Fruit fly (Drosophila melanogaster) whole organism, embryonic: ENCODE data around the gene arx.
A peak's percentile ranks its signal among the peaks of the same experiment; 100 is the strongest.

ENCODE experiments used
- B-H2 ChIP-seq: fragments of 200-800 bp; sonication (Bioruptor generic); optimal IDR thresholded peaks from 2 replicates; lab custom pipeline; 2018; ENCODE audit warnings: missing biosample characterization, mild to moderate bottlenecking, missing genetic modification characterization
- Bgb ChIP-seq: fragments of 200-800 bp; sonication (Bioruptor generic); IDR thresholded peaks from 2 replicates; pipeline ENCODE4 v1.3.6; 2022; ENCODE audit warnings: missing biosample characterization, missing genetic modification characterization; ENCODE audit not compliant: partially characterized antibody
- BtbVII ChIP-seq: fragments of 200-800 bp; sonication (Bioruptor generic); optimal IDR thresholded peaks from 3 replicates; lab custom pipeline; 2017; ENCODE audit warnings: missing biosample characterization, mild to moderate bottlenecking, missing genetic modification characterization
- CG10565 ChIP-seq: fragments of 200-800 bp; sonication (Bioruptor generic); optimal IDR thresholded peaks from 3 replicates; lab custom pipeline; 2016; ENCODE audit warnings: missing biosample characterization, mild to moderate bottlenecking, missing genetic modification characterization
- CG11085 ChIP-seq: fragments of 200-800 bp; sonication (Bioruptor generic); IDR thresholded peaks from 2 replicates; pipeline ENCODE4 v1.3.6; 2022; ENCODE audit warnings: missing biosample characterization, missing genetic modification characterization
- CG11560 ChIP-seq: fragments of 200-800 bp; sonication (Bioruptor generic); IDR thresholded peaks from 3 replicates; pipeline ENCODE4 v1.3.6; 2022; ENCODE audit warnings: missing biosample characterization, missing genetic modification characterization
- CG12219 ChIP-seq: fragments of 200-800 bp; sonication (Bioruptor generic); optimal IDR thresholded peaks from 3 replicates; lab custom pipeline; 2018; ENCODE audit warnings: missing biosample characterization, mild to moderate bottlenecking, missing genetic modification characterization
- CG16815 ChIP-seq: fragments of 200-800 bp; sonication (Bioruptor generic); optimal IDR thresholded peaks from 3 replicates; lab custom pipeline; 2017; ENCODE audit warnings: missing biosample characterization, mild to moderate bottlenecking, missing genetic modification characterization
- CG18476 ChIP-seq: fragments of 200-800 bp; sonication (Bioruptor generic); optimal IDR thresholded peaks from 2 replicates; lab custom pipeline; 2016; ENCODE audit warnings: missing biosample characterization, mild to moderate bottlenecking, missing genetic modification characterization
- CG3065 ChIP-seq: fragments of 200-800 bp; sonication (Bioruptor generic); optimal IDR thresholded peaks from 2 replicates; lab custom pipeline; 2016; ENCODE audit warnings: missing biosample characterization, missing genetic modification characterization
- CG34224 ChIP-seq: fragments of 200-800 bp; sonication (Bioruptor generic); IDR thresholded peaks from 3 replicates; pipeline ENCODE4 v1.3.6; 2022; ENCODE audit warnings: missing biosample characterization, missing genetic modification characterization; ENCODE audit not compliant: partially characterized antibody
- CG34376 ChIP-seq: fragments of 200-800 bp; sonication (Bioruptor generic); optimal IDR thresholded peaks from 2 replicates; lab custom pipeline; 2018; ENCODE audit warnings: missing biosample characterization, mild to moderate bottlenecking, missing genetic modification characterization
- CG4328 ChIP-seq: fragments of 200-800 bp; sonication (Bioruptor generic); optimal IDR thresholded peaks from 3 replicates; lab custom pipeline; 2017; ENCODE audit warnings: missing biosample characterization, missing genetic modification reagents, missing genetic modification characterization
- CG4730 ChIP-seq: fragments of 200-800 bp; sonication (Bioruptor generic); IDR thresholded peaks from 2 replicates; pipeline ENCODE4 v1.3.6; 2022; ENCODE audit warnings: missing biosample characterization, missing genetic modification characterization
- CG8359 ChIP-seq: fragments of 200-800 bp; sonication (Bioruptor generic); optimal IDR thresholded peaks from 2 replicates; lab custom pipeline; 2017; ENCODE audit warnings: missing biosample characterization, mild to moderate bottlenecking, missing genetic modification characterization, borderline replicate concordance
- CHES-1-like ChIP-seq: fragments of 200-800 bp; sonication (Bioruptor generic); optimal IDR thresholded peaks from 2 replicates; lab custom pipeline; 2016; ENCODE audit warnings: missing biosample characterization, missing genetic modification characterization
- HHEX ChIP-seq: fragments of 200-800 bp; sonication (Bioruptor generic); optimal IDR thresholded peaks from 3 replicates; lab custom pipeline; 2017; ENCODE audit warnings: missing biosample characterization, mild to moderate bottlenecking, missing genetic modification characterization, missing genetic modification reagents
- HmgD ChIP-seq: fragments of 200-800 bp; sonication (Bioruptor generic); optimal IDR thresholded peaks from 3 replicates; lab custom pipeline; 2016; ENCODE audit warnings: missing biosample characterization, missing genetic modification characterization
- Hr51 ChIP-seq, 2 experiments: fragments of 200-800 bp; sonication (Bioruptor generic); optimal IDR thresholded peaks; 2 replicates in 1 of 2; 3 replicates in 1 of 2; lab custom pipeline; 2016 to 2018; ENCODE audit warnings: missing biosample characterization in 2 of 2, missing genetic modification characterization in 2 of 2, mild to moderate bottlenecking in 1 of 2, moderate library complexity in 1 of 2
- Lim3 ChIP-seq: fragments of 200-800 bp; sonication (Bioruptor generic); IDR thresholded peaks from 2 replicates; pipeline ENCODE4 v1.3.6; 2022; ENCODE audit warnings: missing biosample characterization, missing genetic modification characterization
- Max ChIP-seq: fragments of 200-800 bp; sonication (Bioruptor generic); optimal IDR thresholded peaks from 2 replicates; lab custom pipeline; 2016; ENCODE audit warnings: missing biosample characterization, mild to moderate bottlenecking, missing genetic modification characterization
- Med ChIP-seq: fragments of 200-800 bp; sonication (Bioruptor generic); peaks from one replicate; lab custom pipeline; 2016; ENCODE audit warnings: missing biosample characterization, missing genetic modification characterization, mild to moderate bottlenecking, inconsistent platforms, moderate library complexity
- Meics ChIP-seq: fragments of 200-800 bp; sonication (Bioruptor generic); optimal IDR thresholded peaks from 2 replicates; lab custom pipeline; 2017; ENCODE audit warnings: missing biosample characterization, mild to moderate bottlenecking, missing genetic modification characterization
- Myb ChIP-seq: fragments of 200-800 bp; sonication (Bioruptor generic); optimal IDR thresholded peaks from 2 replicates; lab custom pipeline; 2016; ENCODE audit warnings: missing biosample characterization, missing genetic modification characterization
- Neu2 ChIP-seq: fragments of 200-800 bp; sonication (Bioruptor generic); optimal IDR thresholded peaks from 3 replicates; lab custom pipeline; 2016; ENCODE audit warnings: missing biosample characterization, missing genetic modification characterization, borderline replicate concordance
- Optix ChIP-seq: fragments of 200-800 bp; sonication (Bioruptor generic); IDR thresholded peaks from 3 replicates; pipeline ENCODE4 v1.3.6; 2022; ENCODE audit warnings: missing biosample characterization, missing genetic modification characterization
- Poxn ChIP-seq: fragments of 200-800 bp; sonication (Bioruptor generic); IDR thresholded peaks from 2 replicates; pipeline ENCODE4 v1.3.6; 2022; ENCODE audit warnings: missing biosample characterization, missing genetic modification characterization
- Sox102F ChIP-seq: fragments of 200-800 bp; sonication (Bioruptor generic); optimal IDR thresholded peaks from 2 replicates; lab custom pipeline; 2018; ENCODE audit warnings: missing biosample characterization, mild to moderate bottlenecking, missing genetic modification characterization, moderate library complexity
- ap ChIP-seq: fragments of 200-800 bp; sonication (Bioruptor generic); IDR thresholded peaks from 2 replicates; pipeline ENCODE4 v1.3.6; 2022; ENCODE audit warnings: missing biosample characterization, missing genetic modification characterization
- caup ChIP-seq: fragments of 200-800 bp; sonication (Bioruptor generic); optimal IDR thresholded peaks from 3 replicates; lab custom pipeline; 2017; ENCODE audit warnings: missing biosample characterization, mild to moderate bottlenecking, missing genetic modification characterization, moderate library complexity; ENCODE audit not compliant: severe bottlenecking
- cg ChIP-seq: fragments of 200-800 bp; sonication (Bioruptor generic); optimal IDR thresholded peaks from 3 replicates; lab custom pipeline; 2019; ENCODE audit warnings: missing biosample characterization, mild to moderate bottlenecking, missing genetic modification characterization, moderate library complexity
- chm ChIP-seq: fragments of 200-800 bp; sonication (Bioruptor generic); IDR thresholded peaks from 2 replicates; pipeline ENCODE4 v1.3.6; 2022; ENCODE audit warnings: missing biosample characterization, missing genetic modification characterization
- da ChIP-seq: fragments of 200-800 bp; sonication (Bioruptor generic); optimal IDR thresholded peaks from 2 replicates; lab custom pipeline; 2016; ENCODE audit warnings: missing biosample characterization, missing genetic modification characterization
- dan ChIP-seq: fragments of 200-800 bp; sonication (Bioruptor generic); IDR thresholded peaks from 2 replicates; pipeline ENCODE4 v1.3.6; 2022; ENCODE audit warnings: missing biosample characterization, missing genetic modification characterization
- dpn ChIP-seq, 2 experiments: fragments of 200-800 bp; sonication (Bioruptor generic); optimal IDR thresholded peaks; 3 replicates each; lab custom pipeline; 2016; ENCODE audit warnings: missing biosample characterization in 2 of 2, missing genetic modification characterization in 2 of 2
- ewg ChIP-seq: fragments of 200-800 bp; sonication (Bioruptor generic); optimal IDR thresholded peaks from 3 replicates; lab custom pipeline; 2017; ENCODE audit warnings: mild to moderate bottlenecking, missing biosample characterization, missing genetic modification reagents, missing genetic modification characterization
- ftz-f1 ChIP-seq: fragments of 200-800 bp; sonication (Bioruptor generic); optimal IDR thresholded peaks from 2 replicates; lab custom pipeline; 2016; ENCODE audit warnings: missing biosample characterization, missing genetic modification characterization
- gcm ChIP-seq: fragments of 200-800 bp; sonication (Bioruptor generic); optimal IDR thresholded peaks from 2 replicates; lab custom pipeline; 2019; ENCODE audit warnings: missing biosample characterization, mild to moderate bottlenecking, missing genetic modification characterization, moderate library complexity
- inv ChIP-seq: fragments of 200-800 bp; sonication (Bioruptor generic); IDR thresholded peaks from 2 replicates; pipeline ENCODE4 v1.3.6; 2022; ENCODE audit warnings: missing biosample characterization, missing genetic modification characterization; ENCODE audit not compliant: partially characterized antibody
- knrl ChIP-seq: fragments of 200-800 bp; sonication (Bioruptor generic); IDR thresholded peaks from 3 replicates; pipeline ENCODE4 v1.3.6; 2022; ENCODE audit warnings: missing biosample characterization, missing genetic modification characterization; ENCODE audit not compliant: partially characterized antibody
- nau ChIP-seq: fragments of 200-800 bp; sonication (Bioruptor generic); optimal IDR thresholded peaks from 3 replicates; lab custom pipeline; 2017; ENCODE audit warnings: missing biosample characterization, mild to moderate bottlenecking, missing genetic modification characterization, missing genetic modification reagents
- onecut ChIP-seq: fragments of 200-800 bp; sonication (Bioruptor generic); IDR thresholded peaks from 2 replicates; pipeline ENCODE4 v1.3.6; 2022; ENCODE audit warnings: missing biosample characterization, missing genetic modification characterization
- org-1 ChIP-seq: fragments of 200-800 bp; sonication (Bioruptor generic); optimal IDR thresholded peaks from 2 replicates; lab custom pipeline; 2017; ENCODE audit warnings: missing biosample characterization, missing genetic modification characterization
- ranshi ChIP-seq: fragments of 200-800 bp; sonication (Bioruptor generic); IDR thresholded peaks from 2 replicates; pipeline ENCODE4 v1.3.6; 2022; ENCODE audit warnings: missing biosample characterization, missing genetic modification characterization
- sd ChIP-seq: fragments of 200-800 bp; sonication (Bioruptor generic); optimal IDR thresholded peaks from 3 replicates; lab custom pipeline; 2018; ENCODE audit warnings: missing biosample characterization, mild to moderate bottlenecking, missing genetic modification characterization, moderate library complexity
- sens ChIP-seq: fragments of 200-800 bp; sonication (Bioruptor generic); peaks from one replicate; lab custom pipeline; 2016; ENCODE audit warnings: missing biosample characterization, missing genetic modification characterization
- sqz ChIP-seq: fragments of 200-800 bp; sonication (Bioruptor generic); optimal IDR thresholded peaks from 3 replicates; lab custom pipeline; 2018; ENCODE audit warnings: missing biosample characterization, mild to moderate bottlenecking, missing genetic modification characterization
- tio ChIP-seq: fragments of 200-800 bp; sonication (Bioruptor generic); optimal IDR thresholded peaks from 2 replicates; lab custom pipeline; 2017; ENCODE audit warnings: missing biosample characterization, missing genetic modification characterization, inconsistent platforms
- zf30C ChIP-seq: fragments of 200-800 bp; sonication (Bioruptor generic); optimal IDR thresholded peaks from 3 replicates; lab custom pipeline; 2018; ENCODE audit warnings: missing biosample characterization, mild to moderate bottlenecking, missing genetic modification characterization

Gene arx

dm6 chr3L:18869035-18869826, 32.1 kb downstream of the arx start, which contains the start of gene Grx1 (continued):
- TF ChIP-seq da: no peak
- no peak for TF ChIP-seq Neu2 (GFP tag; lab: Kevin White, UChicago)
- TF ChIP-seq CG3065: no peak
- no peak for TF ChIP-seq cg (GFP tag; lab: Kevin White, UChicago)
- TF ChIP-seq HmgD (GFP tag; lab: Kevin White, UChicago): no peak
- peak; percentile 21 for TF ChIP-seq Myb (GFP tag; lab: Kevin White, UChicago)
- TF ChIP-seq CG4730 (GFP tag; lab: Robert Waterston, UW): no peak
- TF ChIP-seq sqz (GFP tag; lab: Kevin White, UChicago): peak; percentile 29
- no peak for TF ChIP-seq CHES-1-like (GFP tag; lab: Kevin White, UChicago)
- TF ChIP-seq ap (GFP tag; lab: Robert Waterston, UW): no peak
- TF ChIP-seq caup: peak; percentile 47
- TF ChIP-seq Hr51 (GFP tag; optimal IDR thresholded peaks at IDR 0.05; lab: Kevin White, UChicago): peak; percentile 16 to 64
- no peak for TF ChIP-seq sd (tag; lab: Kevin White, UChicago)
- no peak for TF ChIP-seq ewg (GFP tag; lab: Kevin White, UChicago)
- TF ChIP-seq CG34224 (GFP tag; lab: Robert Waterston, UW): peak; percentile 7; the same call in 1 of the 3 replicates
- peak; percentile 70 for TF ChIP-seq Meics (GFP tag; lab: Kevin White, UChicago)
- TF ChIP-seq chm (GFP tag; lab: Robert Waterston, UW): no peak
- no peak for TF ChIP-seq nau (GFP tag; lab: Kevin White, UChicago)
- TF ChIP-seq HHEX: peak; percentile 36
- no peak for TF ChIP-seq CG11560 (tag; lab: Robert Waterston, UW)
- TF ChIP-seq Med: peak; percentile 83
- no peak for TF ChIP-seq Optix (GFP tag; lab: Robert Waterston, UW)
- TF ChIP-seq dan (GFP tag; lab: Robert Waterston, UW): no peak
- no peak for TF ChIP-seq Bgb
- TF ChIP-seq dpn (GFP tag; optimal IDR thresholded peaks at IDR 0.05; lab: Kevin White, UChicago): peak; percentile 49 to 59
- peak; percentile 33 for TF ChIP-seq CG12219
- TF ChIP-seq inv (GFP tag; lab: Robert Waterston, UW): no peak
- TF ChIP-seq ftz-f1 (GFP tag; lab: Kevin White, UChicago): peak; percentile 60
- TF ChIP-seq gcm (GFP tag; lab: Kevin White, UChicago): peak; percentile 55
- TF ChIP-seq Sox102F (GFP tag; lab: Kevin White, UChicago): peak; percentile 54
- TF ChIP-seq CG34376 (GFP tag; lab: Kevin White, UChicago): peak; percentile 58
- peak; percentile 95 for TF ChIP-seq sens
- no peak for TF ChIP-seq ranshi
- TF ChIP-seq zf30C (GFP tag; lab: Kevin White, UChicago): no peak
- TF ChIP-seq org-1 (GFP tag; lab: Kevin White, UChicago): no peak
- no peak for TF ChIP-seq Lim3 (GFP tag; lab: Robert Waterston, UW)
- no peak for TF ChIP-seq CG11085
- peak; percentile 15 for TF ChIP-seq tio (GFP tag; lab: Kevin White, UChicago)
- peak; percentile 67 for TF ChIP-seq BtbVII
- peak; percentile 43 for TF ChIP-seq CG4328 (GFP tag; lab: Kevin White, UChicago)
- no peak for TF ChIP-seq CG8359 (GFP tag; lab: Kevin White, UChicago)
- peak; percentile 54 for TF ChIP-seq CG18476
- TF ChIP-seq B-H2 (GFP tag; lab: Kevin White, UChicago): peak; percentile 40
- TF ChIP-seq knrl (GFP tag; lab: Robert Waterston, UW): no peak
- no peak for TF ChIP-seq Poxn
- no peak for TF ChIP-seq CG16815 (GFP tag; lab: Kevin White, UChicago)
- no peak for TF ChIP-seq onecut (GFP tag; lab: Robert Waterston, UW)
- TF ChIP-seq Max (GFP tag; lab: Kevin White, UChicago): peak; percentile 62
- TF ChIP-seq CG10565 (GFP tag; lab: Kevin White, UChicago): no peak
